Fruit fly (Drosophila melanogaster) S2 (cell line): Measurements from ENCODE around the gene CG5687.

Experiments
- CG8478 ChIP-seq: fragments of >200 bp; optimal IDR thresholded peaks from 2 replicates; lab custom pipeline; 2018
- CTCF ChIP-seq, 2 experiments: fragments of >200 bp; optimal IDR thresholded peaks; 2 replicates each; lab custom pipeline; 2018

- no peak for TF ChIP-seq CG8478 (lab: Kevin White, UChicago)
- no peak for TF ChIP-seq CTCF (optimal IDR thresholded peaks at IDR 0.05; lab: Kevin White, UChicago)
Observed at dm6 chr3L:1947463-1948126, 8.7 kb upstream of the CG5687 start, which contains the start of the genes mu2 and Cnb.
